Worm (Caenorhabditis elegans) whole organism, late embryonic: Measurements from ENCODE around the gene AH6.3.

ENCODE experiments used
- C08G9.2 ChIP-seq: sonication (generic microtip); optimal IDR thresholded peaks from 2 replicates; lab custom pipeline; 2016; ENCODE audit warnings: mild to moderate bottlenecking, missing genetic modification characterization, moderate library complexity, missing compliant biosample characterization
- C38D4.7 ChIP-seq: fragments of 200-800 bp; sonication (Bioruptor generic); optimal IDR thresholded peaks from 2 replicates; lab custom pipeline; 2018; ENCODE audit warnings: mild to moderate bottlenecking, missing genetic modification characterization, moderate library complexity, missing compliant biosample characterization
- ama-1 ChIP-seq: fragments of 150-350 bp; optimal IDR thresholded peaks from 2 replicates; lab custom pipeline; 2014
- dmd-4 ChIP-seq: sonication (generic microtip); optimal IDR thresholded peaks from 2 replicates; lab custom pipeline; 2016; ENCODE audit warnings: borderline replicate concordance, missing genetic modification characterization, missing compliant biosample characterization
- elt-2 ChIP-seq: sonication (generic microtip); optimal IDR thresholded peaks from 2 replicates; lab custom pipeline; 2016; ENCODE audit warnings: missing genetic modification reagents, missing genetic modification characterization, missing compliant biosample characterization
- fkh-10 ChIP-seq: fragments of 150-350 bp; optimal IDR thresholded peaks from 2 replicates; lab custom pipeline; 2014; ENCODE audit warnings: missing biosample characterization, missing genetic modification reagents, missing genetic modification characterization
- lim-6 ChIP-seq: sonication (generic microtip); optimal IDR thresholded peaks from 2 replicates; lab custom pipeline; 2016; ENCODE audit warnings: missing genetic modification characterization, missing compliant biosample characterization
- pha-4 ChIP-seq: fragments of 150-350 bp; optimal IDR thresholded peaks from 2 replicates; lab custom pipeline; 2018; ENCODE audit warnings: missing biosample characterization, missing genetic modification reagents, missing genetic modification characterization
- pqm-1 ChIP-seq: sonication (generic microtip); optimal IDR thresholded peaks from 2 replicates; lab custom pipeline; 2016; ENCODE audit warnings: missing genetic modification characterization, missing compliant biosample characterization
- rnt-1 ChIP-seq: sonication (generic microtip); optimal IDR thresholded peaks from 2 replicates; lab custom pipeline; 2016; ENCODE audit warnings: missing genetic modification characterization, missing compliant biosample characterization
- sox-4 ChIP-seq: sonication (generic microtip); optimal IDR thresholded peaks from 2 replicates; lab custom pipeline; 2017; ENCODE audit warnings: mild to moderate bottlenecking, missing genetic modification characterization, inconsistent platforms, missing compliant biosample characterization
- ttx-3 ChIP-seq: sonication (generic microtip); optimal IDR thresholded peaks from 2 replicates; lab custom pipeline; 2016; ENCODE audit warnings: missing genetic modification reagents, missing genetic modification characterization, missing compliant biosample characterization
- unc-55 ChIP-seq: sonication (generic microtip); optimal IDR thresholded peaks from 2 replicates; lab custom pipeline; 2017; ENCODE audit warnings: missing biosample characterization, missing genetic modification reagents, missing genetic modification characterization
- unc-86 ChIP-seq: sonication (generic microtip); optimal IDR thresholded peaks from 2 replicates; lab custom pipeline; 2016; ENCODE audit warnings: missing genetic modification characterization, missing compliant biosample characterization

ce11 chrII:9560895-9561294, 42.0 kb downstream of the AH6.3 start:
- TF ChIP-seq pqm-1 (tag; lab: Kevin White, UChicago) (no peak), rnt-1 (tag; lab: Kevin White, UChicago) (no peak), dmd-4 (tag; lab: Kevin White, UChicago) (no peak), unc-55 (no peak), pha-4 (no peak), ama-1 (lab: Kevin White, UChicago) (no peak), sox-4 (tag; lab: Kevin White, UChicago) (no peak), elt-2 (no peak), lim-6 (tag; lab: Kevin White, UChicago) (no peak), unc-86 (no peak), fkh-10 (GFP tag; lab: Kevin White, UChicago) (no peak), ttx-3 (no peak), C38D4.7 (GFP tag; lab: Kevin White, UChicago) (no peak), C08G9.2 (tag; lab: Kevin White, UChicago) (no peak)
